Fruit fly (Drosophila melanogaster) whole organism, prepupa: ENCODE results near the gene Mic26-27.

Experiments
- CG6792 ChIP-seq: fragments of 200-800 bp; sonication (Bioruptor generic); optimal IDR thresholded peaks from 3 replicates; lab custom pipeline; 2016; ENCODE audit warnings: missing biosample characterization, missing genetic modification characterization
- CG8632 ChIP-seq: fragments of 200-800 bp; sonication (Bioruptor generic); optimal IDR thresholded peaks from 3 replicates; lab custom pipeline; 2016; ENCODE audit warnings: missing biosample characterization, missing genetic modification characterization
- Gug ChIP-seq: fragments of 200-800 bp; sonication (Bioruptor generic); IDR thresholded peaks from 2 replicates; pipeline ENCODE4 v1.3.6; 2022; ENCODE audit warnings: missing biosample characterization, missing genetic modification characterization
- OdsH ChIP-seq: fragments of 200-800 bp; sonication (Bioruptor generic); optimal IDR thresholded peaks from 3 replicates; lab custom pipeline; 2016; ENCODE audit warnings: missing biosample characterization, missing genetic modification characterization
- dac ChIP-seq: fragments of 200-800 bp; sonication (Bioruptor generic); optimal IDR thresholded peaks from 2 replicates; lab custom pipeline; 2017; ENCODE audit warnings: missing biosample characterization, mild to moderate bottlenecking, missing genetic modification characterization

DNA sequence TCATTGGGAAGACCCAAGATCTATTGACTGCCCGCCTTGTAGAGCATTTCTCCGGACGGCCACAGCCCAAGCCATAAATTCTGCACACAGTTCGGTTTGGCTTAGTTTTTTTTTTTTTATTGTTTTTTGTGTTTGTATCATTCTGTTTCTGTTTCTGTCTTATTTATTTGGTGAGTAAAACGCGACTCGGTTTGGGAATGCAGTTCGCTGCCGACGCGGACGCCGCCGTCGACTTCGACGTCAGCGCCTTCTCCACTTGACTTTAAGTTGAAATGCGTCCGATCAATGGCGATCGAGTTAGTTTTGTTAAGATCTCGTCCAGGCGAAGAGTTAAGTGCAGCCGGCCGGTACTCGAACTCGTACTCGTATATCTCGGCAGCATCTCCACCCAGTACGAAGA is 30.8 kb downstream of the Mic26-27 start, which contains the start of gene Sb:
- TF ChIP-seq OdsH (GFP tag; lab: Kevin White, UChicago) (no peak), CG8632 (no peak), Gug (GFP tag; lab: Robert Waterston, UW) (no peak), CG6792 (GFP tag; lab: Kevin White, UChicago) (no peak), dac (no peak)
